Fruit fly (Drosophila melanogaster) whole organism, embryonic: ENCODE results near the gene Sptr.

Source experiments
- Atf6 ChIP-seq: fragments of 200-800 bp; sonication (Bioruptor generic); IDR thresholded peaks from 2 replicates; pipeline ENCODE4 v1.3.6; 2022; ENCODE audit warnings: missing biosample characterization, missing genetic modification characterization
- BEAF-32 ChIP-seq: fragments of 200-800 bp; sonication (Bioruptor generic); optimal IDR thresholded peaks from 3 replicates; lab custom pipeline; 2017; ENCODE audit warnings: missing biosample characterization, missing genetic modification characterization, mild to moderate bottlenecking, moderate library complexity, missing genetic modification reagents
- CG10267 ChIP-seq: fragments of 200-800 bp; sonication (Bioruptor generic); optimal IDR thresholded peaks from 2 replicates; lab custom pipeline; 2018; ENCODE audit warnings: missing biosample characterization, mild to moderate bottlenecking, missing genetic modification characterization, moderate library complexity
- CG10321 ChIP-seq: fragments of 200-800 bp; sonication (Bioruptor generic); IDR thresholded peaks from 2 replicates; pipeline ENCODE4 v1.3.6; 2022; ENCODE audit warnings: missing biosample characterization, missing genetic modification characterization
- CG10366 ChIP-seq: fragments of 200-800 bp; sonication (Bioruptor generic); IDR thresholded peaks from 2 replicates; pipeline ENCODE4 v1.3.6; 2022; ENCODE audit warnings: missing biosample characterization, missing genetic modification characterization
- CG13894 ChIP-seq: fragments of 200-800 bp; sonication (Bioruptor generic); optimal IDR thresholded peaks from 3 replicates; lab custom pipeline; 2018; ENCODE audit warnings: missing biosample characterization, mild to moderate bottlenecking, missing genetic modification characterization, moderate library complexity
- CG14441 ChIP-seq: fragments of 200-800 bp; sonication (Bioruptor generic); IDR thresholded peaks from 2 replicates; pipeline ENCODE4 v1.3.6; 2022; ENCODE audit warnings: missing biosample characterization, missing genetic modification characterization
- CG15011 ChIP-seq: fragments of 200-800 bp; sonication (Bioruptor generic); optimal IDR thresholded peaks from 3 replicates; lab custom pipeline; 2018; ENCODE audit warnings: missing biosample characterization, mild to moderate bottlenecking, missing genetic modification characterization
- CG16813 ChIP-seq: fragments of 200-800 bp; sonication (Bioruptor generic); IDR thresholded peaks from 3 replicates; pipeline ENCODE4 v1.3.6; 2022; ENCODE audit warnings: missing biosample characterization, missing genetic modification characterization; ENCODE audit not compliant: partially characterized antibody
- CG17186 ChIP-seq: fragments of 200-800 bp; sonication (Bioruptor generic); optimal IDR thresholded peaks from 3 replicates; lab custom pipeline; 2017; ENCODE audit warnings: missing biosample characterization, missing genetic modification reagents, missing genetic modification characterization
- CG17802 ChIP-seq: fragments of 200-800 bp; sonication (Bioruptor generic); optimal IDR thresholded peaks from 2 replicates; lab custom pipeline; 2018; ENCODE audit warnings: missing biosample characterization, mild to moderate bottlenecking, missing genetic modification characterization, moderate library complexity
- CG18262 ChIP-seq: fragments of 200-800 bp; optimal IDR thresholded peaks from 3 replicates; lab custom pipeline; 2019; ENCODE audit warnings: missing biosample characterization, mild to moderate bottlenecking, missing genetic modification characterization, moderate library complexity
- CG2889 ChIP-seq: fragments of 200-800 bp; sonication (Bioruptor generic); IDR thresholded peaks from 3 replicates; pipeline ENCODE4 v1.3.6; 2022; ENCODE audit warnings: missing biosample characterization, missing genetic modification characterization
- CG3065 ChIP-seq: fragments of 200-800 bp; sonication (Bioruptor generic); optimal IDR thresholded peaks from 2 replicates; lab custom pipeline; 2016; ENCODE audit warnings: missing biosample characterization, missing genetic modification characterization
- CG31441 ChIP-seq: fragments of 200-800 bp; sonication (Bioruptor generic); IDR thresholded peaks from 2 replicates; pipeline ENCODE4 v1.3.6; 2022; ENCODE audit warnings: missing biosample characterization, missing genetic modification characterization
- CG34224 ChIP-seq: fragments of 200-800 bp; sonication (Bioruptor generic); IDR thresholded peaks from 3 replicates; pipeline ENCODE4 v1.3.6; 2022; ENCODE audit warnings: missing biosample characterization, missing genetic modification characterization; ENCODE audit not compliant: partially characterized antibody
- CG3726 ChIP-seq: fragments of 200-800 bp; sonication (Bioruptor generic); IDR thresholded peaks from 3 replicates; pipeline ENCODE4, ENCODE4 v1.3.6; 2022; ENCODE audit warnings: missing biosample characterization, missing genetic modification characterization
- CG3847 ChIP-seq: fragments of 200-800 bp; sonication (Bioruptor generic); IDR thresholded peaks from 2 replicates; pipeline ENCODE4 v1.3.6; 2022; ENCODE audit warnings: missing biosample characterization, missing genetic modification characterization
- CG4360 ChIP-seq: fragments of 200-800 bp; sonication (Bioruptor generic); IDR thresholded peaks from 2 replicates; pipeline ENCODE4 v1.3.6; 2022; ENCODE audit warnings: missing biosample characterization, missing genetic modification characterization
- CG4404 ChIP-seq: fragments of 200-800 bp; sonication (Bioruptor generic); IDR thresholded peaks from 2 replicates; pipeline ENCODE4 v1.3.6; 2022; ENCODE audit warnings: missing biosample characterization, missing genetic modification characterization
- CG6689 ChIP-seq: fragments of 200-800 bp; sonication (Bioruptor generic); IDR thresholded peaks from 2 replicates; pipeline ENCODE4 v1.3.6; 2022; ENCODE audit warnings: missing biosample characterization, missing genetic modification characterization
- CG7928 ChIP-seq: fragments of 200-800 bp; sonication (Bioruptor generic); optimal IDR thresholded peaks from 2 replicates; lab custom pipeline; 2017; ENCODE audit warnings: missing biosample characterization, mild to moderate bottlenecking, missing genetic modification characterization
- Dll ChIP-seq: fragments of 200-800 bp; sonication (Bioruptor generic); IDR thresholded peaks from 4 replicates; pipeline ENCODE4 v1.3.6; 2022; ENCODE audit warnings: missing biosample characterization, missing genetic modification characterization; ENCODE audit not compliant: partially characterized antibody
- Doc2 ChIP-seq: fragments of 200-800 bp; sonication (Bioruptor generic); IDR thresholded peaks from 2 replicates; pipeline ENCODE4 v1.3.6; 2022; ENCODE audit warnings: missing biosample characterization, missing genetic modification characterization
- GATAe ChIP-seq: fragments of 200-800 bp; sonication (Bioruptor generic); conservative IDR thresholded peaks from 2 replicates; pipeline ENCODE4 v1.3.6; 2022; ENCODE audit warnings: missing biosample characterization, missing genetic modification characterization
- HHEX ChIP-seq: fragments of 200-800 bp; sonication (Bioruptor generic); optimal IDR thresholded peaks from 3 replicates; lab custom pipeline; 2017; ENCODE audit warnings: missing biosample characterization, mild to moderate bottlenecking, missing genetic modification characterization, missing genetic modification reagents
- HmgD ChIP-seq: fragments of 200-800 bp; sonication (Bioruptor generic); optimal IDR thresholded peaks from 3 replicates; lab custom pipeline; 2016; ENCODE audit warnings: missing biosample characterization, missing genetic modification characterization
- Hr39 ChIP-seq: fragments of >200 bp; optimal IDR thresholded peaks from 2 replicates; lab custom pipeline; 2017
- NfI ChIP-seq: fragments of 200-800 bp; sonication (Bioruptor generic); optimal IDR thresholded peaks from 3 replicates; lab custom pipeline; 2018; ENCODE audit warnings: missing biosample characterization, mild to moderate bottlenecking, missing genetic modification characterization, moderate library complexity
- Sin3A ChIP-seq: fragments of >200 bp; optimal IDR thresholded peaks from 2 replicates; lab custom pipeline; 2018
- Tbp ChIP-seq: fragments of >200 bp; optimal IDR thresholded peaks from 2 replicates; lab custom pipeline; 2018; ENCODE audit warnings: missing biosample characterization, missing genetic modification characterization
- Xrp1 ChIP-seq: fragments of 200-800 bp; sonication (Bioruptor generic); IDR thresholded peaks from 2 replicates; pipeline ENCODE4 v1.3.6; 2022; ENCODE audit warnings: missing biosample characterization, missing genetic modification characterization
- al ChIP-seq: fragments of 200-800 bp; sonication (Bioruptor generic); IDR thresholded peaks from 2 replicates; pipeline ENCODE4 v1.3.6; 2022; ENCODE audit warnings: missing biosample characterization, missing genetic modification characterization
- ato ChIP-seq: fragments of 200-800 bp; sonication (Bioruptor generic); IDR thresholded peaks from 2 replicates; pipeline ENCODE4 v1.3.6; 2022; ENCODE audit warnings: missing biosample characterization, missing genetic modification characterization; ENCODE audit not compliant: partially characterized antibody
- cato ChIP-seq: fragments of 200-800 bp; sonication (Bioruptor generic); optimal IDR thresholded peaks from 2 replicates; lab custom pipeline; 2016; ENCODE audit warnings: missing biosample characterization, missing genetic modification characterization, borderline replicate concordance
- caup ChIP-seq: fragments of 200-800 bp; sonication (Bioruptor generic); optimal IDR thresholded peaks from 3 replicates; lab custom pipeline; 2017; ENCODE audit warnings: missing biosample characterization, mild to moderate bottlenecking, missing genetic modification characterization, moderate library complexity; ENCODE audit not compliant: severe bottlenecking
- dan ChIP-seq: fragments of 200-800 bp; sonication (Bioruptor generic); IDR thresholded peaks from 2 replicates; pipeline ENCODE4 v1.3.6; 2022; ENCODE audit warnings: missing biosample characterization, missing genetic modification characterization
- danr ChIP-seq: fragments of 200-800 bp; sonication (Bioruptor generic); IDR thresholded peaks from 2 replicates; pipeline ENCODE4 v1.3.6; 2022; ENCODE audit warnings: missing biosample characterization, missing genetic modification characterization
- hb ChIP-seq: fragments of 200-800 bp; sonication (Bioruptor generic); IDR thresholded peaks from 3 replicates; pipeline ENCODE4 v1.3.6; 2022; ENCODE audit warnings: missing biosample characterization, missing genetic modification characterization; ENCODE audit not compliant: partially characterized antibody
- jing ChIP-seq: fragments of 200-800 bp; sonication (Bioruptor generic); optimal IDR thresholded peaks from 2 replicates; lab custom pipeline; 2018; ENCODE audit warnings: missing biosample characterization, mild to moderate bottlenecking, missing genetic modification characterization
- oc ChIP-seq: fragments of 200-800 bp; sonication (Bioruptor generic); optimal IDR thresholded peaks from 2 replicates; lab custom pipeline; 2018; ENCODE audit warnings: missing biosample characterization, mild to moderate bottlenecking, missing genetic modification characterization, moderate library complexity
- run ChIP-seq: fragments of 200-800 bp; sonication (Bioruptor generic); optimal IDR thresholded peaks from 3 replicates; lab custom pipeline; 2018; ENCODE audit warnings: missing biosample characterization, mild to moderate bottlenecking, missing genetic modification characterization
- salm ChIP-seq: fragments of 200-800 bp; sonication (Bioruptor generic); optimal IDR thresholded peaks from 2 replicates; lab custom pipeline; 2018; ENCODE audit warnings: missing biosample characterization, mild to moderate bottlenecking, missing genetic modification characterization
- schlank ChIP-seq: fragments of 200-800 bp; sonication (Bioruptor generic); optimal IDR thresholded peaks from 2 replicates; lab custom pipeline; 2018; ENCODE audit warnings: missing biosample characterization, mild to moderate bottlenecking, missing genetic modification characterization
- sens ChIP-seq: fragments of 200-800 bp; sonication (Bioruptor generic); peaks from one replicate; lab custom pipeline; 2016; ENCODE audit warnings: missing biosample characterization, missing genetic modification characterization
- slbo ChIP-seq: fragments of 200-800 bp; sonication (Bioruptor generic); IDR thresholded peaks from 2 replicates; pipeline ENCODE4 v1.3.6; 2022; ENCODE audit warnings: missing biosample characterization, missing genetic modification characterization
- slp2 ChIP-seq: fragments of 200-800 bp; sonication (Bioruptor generic); optimal IDR thresholded peaks from 2 replicates; lab custom pipeline; 2016; ENCODE audit warnings: missing biosample characterization, missing genetic modification characterization
- stwl ChIP-seq: fragments of 200-800 bp; sonication (Bioruptor generic); optimal IDR thresholded peaks from 3 replicates; lab custom pipeline; 2018; ENCODE audit warnings: missing biosample characterization, mild to moderate bottlenecking, missing genetic modification characterization, moderate library complexity
- tna ChIP-seq: fragments of 200-800 bp; sonication (Bioruptor generic); IDR thresholded peaks from 2 replicates; pipeline ENCODE4 v1.3.6; 2022; ENCODE audit warnings: missing biosample characterization, missing genetic modification characterization; ENCODE audit not compliant: partially characterized antibody
- usp ChIP-seq: fragments of >200 bp; optimal IDR thresholded peaks from 2 replicates; lab custom pipeline; 2017; ENCODE audit warnings: missing biosample characterization, missing genetic modification characterization
- yki ChIP-seq: fragments of >200 bp; optimal IDR thresholded peaks from 3 replicates; lab custom pipeline; 2018
- zfh1 ChIP-seq: fragments of 200-800 bp; sonication (Bioruptor generic); IDR thresholded peaks from 3 replicates; pipeline ENCODE4 v1.3.6; 2022; ENCODE audit warnings: missing biosample characterization, missing genetic modification characterization

Sptr gene

DNA sequence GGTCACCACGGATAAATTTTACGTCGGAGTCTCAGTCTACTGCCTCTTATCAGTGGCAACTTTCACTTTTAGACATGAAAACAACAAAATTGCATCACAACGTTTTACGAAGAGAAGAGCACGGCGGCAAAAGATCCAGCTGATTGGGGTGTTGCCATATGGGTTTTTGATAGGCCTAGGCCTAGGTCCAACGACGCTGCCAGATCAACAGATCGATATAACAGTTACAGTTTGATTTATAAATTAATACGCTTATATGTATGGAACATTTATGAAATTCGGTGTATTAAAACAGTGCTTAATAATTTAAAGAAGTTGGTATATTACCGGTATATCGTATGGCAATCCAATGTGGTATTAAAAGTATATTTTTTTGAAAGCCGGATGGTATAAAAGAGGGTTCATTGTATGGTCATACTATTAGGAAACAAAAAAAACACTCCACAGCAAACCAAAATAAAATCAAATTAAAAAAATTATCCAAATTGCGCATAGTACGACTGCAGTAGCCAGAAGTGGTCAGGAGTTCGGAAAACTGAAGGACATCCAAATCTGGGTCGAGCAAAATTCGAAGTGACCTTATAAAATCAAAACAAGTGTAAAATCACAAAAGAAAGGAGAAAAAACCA, 27.5 kb downstream of the Sptr start, which contains the start of gene CG1440 (continued):
- no peak for TF ChIP-seq CG15011 (GFP tag; lab: Kevin White, UChicago)
- no peak for TF ChIP-seq yki
- TF ChIP-seq danr = no peak
- TF ChIP-seq caup (GFP tag; lab: Kevin White, UChicago) = peak; percentile 8
- no peak for TF ChIP-seq al (GFP tag; lab: Robert Waterston, UW)
- peak; percentile 45; the same call in 1 of the 2 replicates for TF ChIP-seq CG3847 (GFP tag; lab: Robert Waterston, UW)
- peak; percentile 39 for TF ChIP-seq stwl
- TF ChIP-seq Dll (GFP tag; lab: Robert Waterston, UW) = peak; percentile 3; the same call in 1 of the 4 replicates
- no peak for TF ChIP-seq dan (GFP tag; lab: Robert Waterston, UW)
- TF ChIP-seq zfh1 = no peak
- TF ChIP-seq jing = no peak
- no peak for TF ChIP-seq CG4404 (GFP tag; lab: Robert Waterston, UW)
- TF ChIP-seq run = no peak
- no peak for TF ChIP-seq CG17802 (tag; lab: Kevin White, UChicago)
- no peak for TF ChIP-seq oc (tag; lab: Kevin White, UChicago)
- no peak for TF ChIP-seq cato (GFP tag; lab: Kevin White, UChicago)
- TF ChIP-seq Doc2 (GFP tag; lab: Robert Waterston, UW) = no peak
- no peak for TF ChIP-seq Xrp1 (GFP tag; lab: Robert Waterston, UW)
- TF ChIP-seq Hr39 = no peak
- TF ChIP-seq CG3065 (GFP tag; lab: Kevin White, UChicago) = no peak
- no peak for TF ChIP-seq CG10366 (GFP tag; lab: Robert Waterston, UW)
- TF ChIP-seq NfI (GFP tag; lab: Kevin White, UChicago) = no peak
- TF ChIP-seq sens = peak; percentile 86
- peak; percentile 5 for TF ChIP-seq CG18262 (tag; lab: Kevin White, UChicago)
- TF ChIP-seq tna (GFP tag; lab: Robert Waterston, UW) = no peak
- peak; percentile 62 for TF ChIP-seq BEAF-32 (GFP tag; lab: Kevin White, UChicago)
- no peak for TF ChIP-seq Tbp (GFP tag; lab: Kevin White, UChicago)
- no peak for TF ChIP-seq CG13894
- no peak for TF ChIP-seq usp (GFP tag; lab: Kevin White, UChicago)
- TF ChIP-seq schlank = no peak
- TF ChIP-seq CG14441 (GFP tag; lab: Robert Waterston, UW) = no peak
- TF ChIP-seq CG2889 (GFP tag; lab: Robert Waterston, UW) = 0 out of 3 replicates have a peak, but pooled peaks have one; percentile 31
- no peak for TF ChIP-seq CG6689
- TF ChIP-seq HHEX (GFP tag; lab: Kevin White, UChicago) = no peak
- TF ChIP-seq CG3726 (GFP tag; lab: Robert Waterston, UW) = no peak
- no peak for TF ChIP-seq CG4360 (GFP tag; lab: Robert Waterston, UW)
- TF ChIP-seq slp2 (GFP tag; lab: Kevin White, UChicago) = no peak
- TF ChIP-seq CG34224 = no peak
- TF ChIP-seq CG16813 = no peak
- TF ChIP-seq HmgD (GFP tag; lab: Kevin White, UChicago) = no peak
- peak; percentile 17 for TF ChIP-seq Sin3A (lab: Kevin White, UChicago)
- TF ChIP-seq hb = no peak
- TF ChIP-seq CG17186 (GFP tag; lab: Kevin White, UChicago) = no peak
- no peak for TF ChIP-seq CG31441 (GFP tag; lab: Robert Waterston, UW)
- no peak for TF ChIP-seq salm
- TF ChIP-seq CG10267 (tag; lab: Kevin White, UChicago) = peak; percentile 75
- TF ChIP-seq CG10321 = no peak
- TF ChIP-seq ato (GFP tag; lab: Robert Waterston, UW) = no peak
- 0 out of 2 replicates have a peak, but pooled peaks have one; percentile 5 for TF ChIP-seq Atf6 (GFP tag; lab: Robert Waterston, UW)
- TF ChIP-seq CG7928 (GFP tag; lab: Kevin White, UChicago) = peak; percentile 29
- TF ChIP-seq slbo = peak; percentile 33; the same call in 1 of the 2 replicates
- TF ChIP-seq GATAe (GFP tag; lab: Robert Waterston, UW) = no peak
